Fruit fly (Drosophila melanogaster) whole organism, prepupa: ENCODE measurements around the gene CG7920.

ENCODE experiments used
- CG10631 ChIP-seq: fragments of 200-800 bp; sonication (Bioruptor generic); optimal IDR thresholded peaks from 2 replicates; lab custom pipeline; 2016; ENCODE audit warnings: missing biosample characterization, missing genetic modification characterization
- CG10669 ChIP-seq: fragments of 200-800 bp; sonication (Bioruptor generic); optimal IDR thresholded peaks from 3 replicates; lab custom pipeline; 2018; ENCODE audit warnings: missing biosample characterization, mild to moderate bottlenecking, missing genetic modification characterization, moderate library complexity
- CG11294 ChIP-seq: fragments of 200-800 bp; sonication (Bioruptor generic); IDR thresholded peaks from 2 replicates; pipeline ENCODE4 v1.3.6; 2022; ENCODE audit warnings: missing biosample characterization, missing genetic modification characterization
- CG11762 ChIP-seq: fragments of 200-800 bp; sonication (Bioruptor generic); optimal IDR thresholded peaks from 3 replicates; lab custom pipeline; 2016; ENCODE audit warnings: missing biosample characterization, missing genetic modification characterization; ENCODE audit not compliant: insufficient read depth
- CG11902 ChIP-seq: fragments of 200-800 bp; sonication (Bioruptor generic); optimal IDR thresholded peaks from 3 replicates; lab custom pipeline; 2016; ENCODE audit warnings: missing biosample characterization, missing genetic modification characterization
- CG15336 ChIP-seq: fragments of 200-800 bp; sonication (Bioruptor generic); IDR thresholded peaks from 2 replicates; pipeline ENCODE4 v1.3.6; 2022; ENCODE audit warnings: missing biosample characterization, missing genetic modification characterization
- CG16779 ChIP-seq: fragments of 200-800 bp; sonication (Bioruptor generic); optimal IDR thresholded peaks from 3 replicates; lab custom pipeline; 2017; ENCODE audit warnings: missing biosample characterization, mild to moderate bottlenecking, missing genetic modification characterization
- CG3032 ChIP-seq: fragments of 200-800 bp; optimal IDR thresholded peaks from 2 replicates; lab custom pipeline; 2019; ENCODE audit warnings: missing biosample characterization, mild to moderate bottlenecking, missing genetic modification characterization, moderate library complexity
- CG31627 ChIP-seq: fragments of 200-800 bp; sonication (Bioruptor generic); optimal IDR thresholded peaks from 3 replicates; lab custom pipeline; 2016; ENCODE audit warnings: missing biosample characterization, missing genetic modification characterization
- CG32006 ChIP-seq: fragments of 200-800 bp; sonication (Bioruptor generic); optimal IDR thresholded peaks from 3 replicates; lab custom pipeline; 2017; ENCODE audit warnings: missing biosample characterization, mild to moderate bottlenecking, missing genetic modification characterization
- CG34406 ChIP-seq: fragments of 200-800 bp; sonication (Bioruptor generic); optimal IDR thresholded peaks from 3 replicates; lab custom pipeline; 2016; ENCODE audit warnings: missing biosample characterization, missing genetic modification characterization
- CG3919 ChIP-seq: fragments of 200-800 bp; sonication (Bioruptor generic); optimal IDR thresholded peaks from 3 replicates; lab custom pipeline; 2016; ENCODE audit warnings: missing biosample characterization, missing genetic modification characterization
- CG4318 ChIP-seq: fragments of 200-800 bp; sonication (Bioruptor generic); optimal IDR thresholded peaks from 3 replicates; lab custom pipeline; 2017; ENCODE audit warnings: missing biosample characterization, mild to moderate bottlenecking, missing genetic modification characterization
- CG6163 ChIP-seq: fragments of 200-800 bp; sonication (Bioruptor generic); IDR thresholded peaks from 3 replicates; pipeline ENCODE4 v1.3.6; 2022; ENCODE audit warnings: missing biosample characterization, missing genetic modification characterization
- CG6276 ChIP-seq: fragments of 200-800 bp; sonication (Bioruptor generic); optimal IDR thresholded peaks from 2 replicates; lab custom pipeline; 2017; ENCODE audit warnings: missing biosample characterization, mild to moderate bottlenecking, missing genetic modification characterization
- CG6792 ChIP-seq: fragments of 200-800 bp; sonication (Bioruptor generic); optimal IDR thresholded peaks from 3 replicates; lab custom pipeline; 2016; ENCODE audit warnings: missing biosample characterization, missing genetic modification characterization
- CG6808 ChIP-seq: fragments of 200-800 bp; sonication (Bioruptor generic); optimal IDR thresholded peaks from 3 replicates; lab custom pipeline; 2017; ENCODE audit warnings: missing biosample characterization, missing genetic modification characterization, mild to moderate bottlenecking, moderate library complexity, missing genetic modification reagents
- CG8119 ChIP-seq: fragments of 200-800 bp; sonication (Bioruptor generic); IDR thresholded peaks from 3 replicates; pipeline ENCODE4 v1.3.6; 2022; ENCODE audit warnings: missing biosample characterization, missing genetic modification characterization
- CG8632 ChIP-seq: fragments of 200-800 bp; sonication (Bioruptor generic); optimal IDR thresholded peaks from 3 replicates; lab custom pipeline; 2016; ENCODE audit warnings: missing biosample characterization, missing genetic modification characterization
- CG9139 ChIP-seq: fragments of 200-800 bp; sonication (Bioruptor generic); optimal IDR thresholded peaks from 3 replicates; lab custom pipeline; 2017; ENCODE audit warnings: missing biosample characterization, mild to moderate bottlenecking, missing genetic modification characterization
- Eip75B ChIP-seq: fragments of 200-800 bp; sonication (Bioruptor generic); optimal IDR thresholded peaks from 3 replicates; lab custom pipeline; 2016; ENCODE audit warnings: missing biosample characterization, missing genetic modification characterization
- Eip78C ChIP-seq: fragments of 200-800 bp; sonication (Bioruptor generic); peaks from one replicate; lab custom pipeline; 2016; ENCODE audit warnings: missing biosample characterization, missing genetic modification characterization
- Ets21C ChIP-seq: fragments of 200-800 bp; sonication (Bioruptor generic); optimal IDR thresholded peaks from 3 replicates; lab custom pipeline; 2016; ENCODE audit warnings: missing biosample characterization, missing genetic modification characterization
- Ets96B ChIP-seq: fragments of 200-800 bp; optimal IDR thresholded peaks from 2 replicates; lab custom pipeline; 2019; ENCODE audit warnings: missing biosample characterization, mild to moderate bottlenecking, missing genetic modification characterization, moderate library complexity
- Gug ChIP-seq: fragments of 200-800 bp; sonication (Bioruptor generic); IDR thresholded peaks from 2 replicates; pipeline ENCODE4 v1.3.6; 2022; ENCODE audit warnings: missing biosample characterization, missing genetic modification characterization
- Hr38 ChIP-seq: sonication (Bioruptor generic); optimal IDR thresholded peaks from 2 replicates; lab custom pipeline; 2016; ENCODE audit warnings: missing biosample characterization, missing genetic modification characterization
- Hr39 ChIP-seq: fragments of 200-800 bp; sonication (Bioruptor generic); optimal IDR thresholded peaks from 2 replicates; lab custom pipeline; 2016; ENCODE audit warnings: missing biosample characterization, missing genetic modification characterization
- Hr4 ChIP-seq: fragments of 200-800 bp; sonication (Bioruptor generic); optimal IDR thresholded peaks from 3 replicates; lab custom pipeline; 2016; ENCODE audit warnings: missing biosample characterization, missing genetic modification characterization
- Lpt ChIP-seq: fragments of 200-800 bp; sonication (Bioruptor generic); optimal IDR thresholded peaks from 3 replicates; lab custom pipeline; 2016; ENCODE audit warnings: missing biosample characterization, missing genetic modification characterization
- Met ChIP-seq: fragments of 200-800 bp; sonication (Bioruptor generic); optimal IDR thresholded peaks from 3 replicates; lab custom pipeline; 2016; ENCODE audit warnings: missing biosample characterization, missing genetic modification characterization
- OdsH ChIP-seq: fragments of 200-800 bp; sonication (Bioruptor generic); optimal IDR thresholded peaks from 3 replicates; lab custom pipeline; 2016; ENCODE audit warnings: missing biosample characterization, missing genetic modification characterization
- Smox ChIP-seq: fragments of 200-800 bp; sonication (Bioruptor generic); optimal IDR thresholded peaks from 3 replicates; lab custom pipeline; 2016; ENCODE audit warnings: missing biosample characterization, missing genetic modification characterization
- Sox102F ChIP-seq: fragments of 200-800 bp; sonication (Bioruptor generic); optimal IDR thresholded peaks from 2 replicates; lab custom pipeline; 2016; ENCODE audit warnings: missing biosample characterization, mild to moderate bottlenecking, missing genetic modification characterization
- Sox14 ChIP-seq: fragments of 200-800 bp; sonication (Bioruptor generic); optimal IDR thresholded peaks from 3 replicates; lab custom pipeline; 2016; ENCODE audit warnings: missing biosample characterization, missing genetic modification characterization
- Sox15 ChIP-seq: fragments of 200-800 bp; sonication (Bioruptor generic); optimal IDR thresholded peaks from 3 replicates; lab custom pipeline; 2016; ENCODE audit warnings: missing biosample characterization, missing genetic modification characterization
- achi ChIP-seq: fragments of 200-800 bp; sonication (Bioruptor generic); optimal IDR thresholded peaks from 3 replicates; lab custom pipeline; 2016; ENCODE audit warnings: missing biosample characterization, missing genetic modification characterization
- acj6 ChIP-seq: fragments of 200-800 bp; sonication (Bioruptor generic); optimal IDR thresholded peaks from 3 replicates; lab custom pipeline; 2016; ENCODE audit warnings: missing biosample characterization, missing genetic modification characterization
- cyc ChIP-seq: fragments of 200-800 bp; sonication (Bioruptor generic); optimal IDR thresholded peaks from 3 replicates; lab custom pipeline; 2016; ENCODE audit warnings: missing biosample characterization, missing genetic modification characterization
- dac ChIP-seq: fragments of 200-800 bp; sonication (Bioruptor generic); optimal IDR thresholded peaks from 2 replicates; lab custom pipeline; 2017; ENCODE audit warnings: missing biosample characterization, mild to moderate bottlenecking, missing genetic modification characterization
- dsx ChIP-seq: fragments of 200-800 bp; optimal IDR thresholded peaks from 3 replicates; lab custom pipeline; 2019; ENCODE audit warnings: missing biosample characterization, mild to moderate bottlenecking, missing genetic modification characterization, moderate library complexity; ENCODE audit not compliant: poor library complexity, severe bottlenecking
- eg ChIP-seq: fragments of 200-800 bp; sonication (Bioruptor generic); IDR thresholded peaks from 3 replicates; pipeline ENCODE4 v1.3.6; 2022; ENCODE audit warnings: missing biosample characterization, missing genetic modification characterization
- esn ChIP-seq: fragments of 200-800 bp; sonication (Bioruptor generic); optimal IDR thresholded peaks from 2 replicates; lab custom pipeline; 2016; ENCODE audit warnings: missing biosample characterization, mild to moderate bottlenecking, missing genetic modification characterization, moderate library complexity
- fd59A ChIP-seq: fragments of 200-800 bp; sonication (Bioruptor generic); optimal IDR thresholded peaks from 2 replicates; lab custom pipeline; 2017; ENCODE audit warnings: missing biosample characterization, mild to moderate bottlenecking, missing genetic modification characterization, missing genetic modification reagents
- fd85E ChIP-seq: fragments of 200-800 bp; sonication (Bioruptor generic); optimal IDR thresholded peaks from 3 replicates; lab custom pipeline; 2016; ENCODE audit warnings: missing biosample characterization, missing genetic modification characterization
- fkh ChIP-seq: fragments of 200-800 bp; sonication (Bioruptor generic); optimal IDR thresholded peaks from 3 replicates; lab custom pipeline; 2017; ENCODE audit warnings: missing biosample characterization, mild to moderate bottlenecking, missing genetic modification characterization, moderate library complexity
- lz ChIP-seq: fragments of 200-800 bp; sonication (Bioruptor generic); optimal IDR thresholded peaks from 3 replicates; lab custom pipeline; 2016; ENCODE audit warnings: missing biosample characterization, missing genetic modification characterization
- pdm3 ChIP-seq: fragments of 200-800 bp; sonication (Bioruptor generic); optimal IDR thresholded peaks from 3 replicates; lab custom pipeline; 2016; ENCODE audit warnings: missing biosample characterization, missing genetic modification characterization
- salr ChIP-seq, 2 experiments: fragments of 200-800 bp; sonication (Bioruptor generic); optimal IDR thresholded peaks; 3 replicates each; lab custom pipeline; 2016 to 2018; ENCODE audit warnings: missing biosample characterization in 2 of 2, missing genetic modification characterization in 2 of 2, mild to moderate bottlenecking in 1 of 2
- svp ChIP-seq: fragments of 200-800 bp; sonication (Bioruptor generic); peaks from one replicate; lab custom pipeline; 2016; ENCODE audit warnings: missing biosample characterization, missing genetic modification characterization
- topi ChIP-seq: fragments of 200-800 bp; sonication (Bioruptor generic); optimal IDR thresholded peaks from 3 replicates; lab custom pipeline; 2016; ENCODE audit warnings: missing biosample characterization, missing genetic modification characterization

Gene CG7920

dm6 chr3R:29982027-29982426 is 33.1 kb downstream of the CG7920 start (continued):
- TF ChIP-seq Hr38 (no peak), CG9139 (GFP tag; lab: Kevin White, UChicago) (no peak), Hr4 (peak; percentile 89), Lpt (peak; percentile 39), fd59A (no peak), CG34406 (GFP tag; lab: Kevin White, UChicago) (no peak), CG10669 (GFP tag; lab: Kevin White, UChicago) (no peak), achi (GFP tag; lab: Kevin White, UChicago) (peak; percentile 46), fkh (GFP tag; lab: Kevin White, UChicago) (no peak), salr (GFP tag; optimal IDR thresholded peaks at IDR 0.05; lab: Kevin White, UChicago) (peak in 1 of 2 experiments; percentile 41), CG11902 (no peak), CG4318 (GFP tag; lab: Kevin White, UChicago) (peak; percentile 74), CG3032 (no peak), Sox15 (GFP tag; lab: Kevin White, UChicago) (no peak), cyc (GFP tag; lab: Kevin White, UChicago) (no peak), Met (peak; percentile 6), CG8632 (no peak), esn (no peak), fd85E (GFP tag; lab: Kevin White, UChicago) (no peak), CG11294 (GFP tag; lab: Robert Waterston, UW) (peak; percentile 67)

DNA sequence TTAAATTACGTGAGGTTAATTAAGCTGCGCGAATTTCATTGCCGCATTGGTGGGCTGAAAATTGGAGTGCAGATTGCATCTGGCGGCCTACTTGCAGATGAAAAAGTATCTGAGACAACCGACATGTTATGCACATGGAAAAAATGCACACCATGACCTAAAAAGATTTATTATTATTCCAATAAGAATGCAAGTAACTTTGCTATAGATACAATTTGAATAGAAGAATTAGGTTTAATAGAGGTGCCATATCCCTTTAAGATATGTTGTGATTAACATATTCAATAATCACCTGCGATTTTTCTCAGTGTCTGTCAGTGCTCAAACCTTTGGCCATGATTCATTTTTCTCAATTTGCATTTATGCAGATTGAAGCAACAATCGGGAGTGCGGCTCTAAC is 33.6 kb downstream of the CG7920 start:
- peak; percentile 14 for TF ChIP-seq Smox
- TF ChIP-seq CG3032, result no peak
- TF ChIP-seq topi, result peak; percentile 25
- TF ChIP-seq Ets96B (tag; lab: Kevin White, UChicago), result no peak
- TF ChIP-seq Sox102F (GFP tag; lab: Kevin White, UChicago), result peak; percentile 49
- TF ChIP-seq CG11762, result peak; percentile 33
- TF ChIP-seq achi (GFP tag; lab: Kevin White, UChicago), result peak; percentile 28
- TF ChIP-seq Sox14 (GFP tag; lab: Kevin White, UChicago), result peak; percentile 24
- peak; percentile 39 for TF ChIP-seq Hr39
- TF ChIP-seq Eip78C (GFP tag; lab: Kevin White, UChicago), result peak; percentile 77
- peak; percentile 34 for TF ChIP-seq Ets21C (GFP tag; lab: Kevin White, UChicago)
- TF ChIP-seq CG11902, result no peak
- TF ChIP-seq Lpt, result peak; percentile 15
- peak; percentile 51 for TF ChIP-seq CG6792 (GFP tag; lab: Kevin White, UChicago)
- no peak for TF ChIP-seq dsx
- TF ChIP-seq eg, result peak; percentile 21; the same call in 1 of the 3 replicates
- TF ChIP-seq fd85E (GFP tag; lab: Kevin White, UChicago), result no peak
- peak; percentile 72 for TF ChIP-seq CG15336 (GFP tag; lab: Robert Waterston, UW)
- no peak for TF ChIP-seq CG6808 (GFP tag; lab: Kevin White, UChicago)
- peak; percentile 11 for TF ChIP-seq Eip75B (GFP tag; lab: Kevin White, UChicago)
- peak; percentile 19 for TF ChIP-seq CG10631
- no peak for TF ChIP-seq CG16779
- TF ChIP-seq OdsH (GFP tag; lab: Kevin White, UChicago), result peak; percentile 59
- peak; percentile 70 for TF ChIP-seq CG6163
- TF ChIP-seq CG8632, result peak; percentile 8
- no peak for TF ChIP-seq dac (GFP tag; lab: Kevin White, UChicago)
- TF ChIP-seq Hr4, result peak; percentile 20
- TF ChIP-seq fkh (GFP tag; lab: Kevin White, UChicago), result no peak
- peak; percentile 48 for TF ChIP-seq cyc (GFP tag; lab: Kevin White, UChicago)
- TF ChIP-seq acj6, result peak; percentile 34
- peak; percentile 22 for TF ChIP-seq pdm3
- peak; percentile 39 for TF ChIP-seq CG8119 (GFP tag; lab: Robert Waterston, UW)
- TF ChIP-seq svp, result peak; percentile 79
- peak; percentile 6 for TF ChIP-seq CG4318 (GFP tag; lab: Kevin White, UChicago)
- peak; percentile 16 for TF ChIP-seq CG6276 (GFP tag; lab: Kevin White, UChicago)
- TF ChIP-seq esn, result peak; percentile 49
- peak; percentile 32 for TF ChIP-seq CG3919
- TF ChIP-seq CG32006 (GFP tag; lab: Kevin White, UChicago), result peak; percentile 48
- TF ChIP-seq CG31627 (GFP tag; lab: Kevin White, UChicago), result peak; percentile 7
- TF ChIP-seq Gug, result peak; percentile 24; the same call in 1 of the 2 replicates
- peak; percentile 26 for TF ChIP-seq lz (GFP tag; lab: Kevin White, UChicago)
